Worm (Caenorhabditis elegans): Measurements from ENCODE around the gene grd-4.

Gene grd-4

ce11 chrX:8500922-8501321 lies at the start of gene grd-4:
TSS of gene grd-4 (plus strand) at chrX:8501222.
- TF ChIP-seq nhr-19 (GFP tag; conservative IDR thresholded peaks at IDR 0.05), result no peak
- no peak for TF ChIP-seq sox-4 (tag; optimal IDR thresholded peaks at IDR 0.05)
- no peak for TF ChIP-seq ama-1 (optimal IDR thresholded peaks at IDR 0.05)
- TF ChIP-seq nhr-71 (tag; optimal IDR thresholded peaks at IDR 0.05), result no peak
- no peak for TF ChIP-seq nhr-11 (tag; optimal IDR thresholded peaks at IDR 0.05)
- no peak for TF ChIP-seq nhr-237 (tag; optimal IDR thresholded peaks at IDR 0.05)
- no peak for TF ChIP-seq ceh-63 (GFP tag; optimal IDR thresholded peaks at IDR 0.05)
- no peak for TF ChIP-seq unc-62 (GFP tag; optimal IDR thresholded peaks at IDR 0.05)
- TF ChIP-seq hlh-17 (GFP tag; optimal IDR thresholded peaks at IDR 0.05; ENCODE audit: borderline replicate concordance), result no peak
- TF ChIP-seq sptf-1 (tag; optimal IDR thresholded peaks at IDR 0.05), result no peak
- TF ChIP-seq ceh-88 (GFP tag; IDR thresholded peaks at IDR 0.05), result no peak
- TF ChIP-seq hlh-4 (tag; optimal IDR thresholded peaks at IDR 0.05), result no peak
- TF ChIP-seq nhr-20 (tag; optimal IDR thresholded peaks at IDR 0.05), result no peak
- TF ChIP-seq ets-5 (GFP tag; IDR thresholded peaks at IDR 0.05), result no peak
- no peak for TF ChIP-seq lin-13 (GFP tag; optimal IDR thresholded peaks at IDR 0.05)
- no peak for TF ChIP-seq dsc-1 (tag; optimal IDR thresholded peaks at IDR 0.05)
- no peak for TF ChIP-seq C34B4.2 (tag; optimal IDR thresholded peaks at IDR 0.05)
- TF ChIP-seq skn-1 (tag; optimal IDR thresholded peaks at IDR 0.05), result no peak
- TF ChIP-seq elt-3 (tag; optimal IDR thresholded peaks at IDR 0.05), result no peak

DNA sequence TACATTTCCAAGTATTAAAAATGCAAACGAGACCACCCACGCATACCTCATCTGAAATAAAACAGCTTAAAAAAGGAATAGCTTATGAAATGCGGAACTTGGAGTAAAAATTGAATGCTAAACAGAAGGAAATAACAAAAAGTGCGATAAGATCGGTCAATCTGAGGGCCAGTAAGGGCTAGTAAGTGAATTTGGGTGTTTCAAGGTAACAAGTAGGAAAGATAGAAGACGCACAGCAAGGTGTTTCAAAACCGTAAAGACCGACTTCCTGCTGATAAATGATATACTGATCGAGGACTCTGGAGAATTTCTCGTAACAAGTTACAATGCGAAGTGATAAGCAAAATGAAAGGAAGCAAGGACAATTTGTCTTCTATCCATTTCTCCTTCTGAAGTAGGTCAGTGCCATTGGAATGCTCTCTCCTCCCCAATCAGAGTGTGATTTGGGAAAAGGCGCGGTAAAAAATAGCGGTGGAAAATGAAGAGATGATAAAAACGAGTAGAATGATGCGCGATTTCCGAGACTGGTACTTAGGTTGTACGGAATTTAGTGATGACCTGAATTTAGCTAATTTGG lies 45.3 kb upstream of the grd-4 start, which contains the start of gene dpy-6:
TSS of gene dpy-6 (minus strand) at position 51 of the 577 bp plus-strand sequence.
- peak; percentile 34 for TF ChIP-seq lin-14 (GFP tag; optimal IDR thresholded peaks at IDR 0.05)
- no peak for TF ChIP-seq efl-1 (optimal IDR thresholded peaks at IDR 0.05)
- peak in 1 of 2 experiments; percentile 57 for TF ChIP-seq efl-1 (GFP tag; optimal IDR thresholded peaks at IDR 0.05 in 1 of 2)
- TF ChIP-seq blmp-1 (tag; optimal IDR thresholded peaks at IDR 0.05), result peak; percentile 82
- TF ChIP-seq C34B4.2 (tag; optimal IDR thresholded peaks at IDR 0.05), result no peak
- peak in 4 of 6 experiments; percentile 0 to 84 (median 31) for TF ChIP-seq elt-3 (tag; optimal IDR thresholded peaks at IDR 0.05)
- TF ChIP-seq nhr-85 (tag), result peak; percentile 79
- TF ChIP-seq isw-1 (GFP tag; IDR thresholded peaks at IDR 0.05), result no peak
- peak; percentile 3 for TF ChIP-seq rnt-1 (tag; optimal IDR thresholded peaks at IDR 0.05)

- TF ChIP-seq C04F5.9 (tag; optimal IDR thresholded peaks at IDR 0.05) (no peak), lin-39 (tag; optimal IDR thresholded peaks at IDR 0.05) (no peak), nhr-90 (tag; optimal IDR thresholded peaks at IDR 0.05; ENCODE audit: poor library complexity) (no peak), hlh-4 (tag; optimal IDR thresholded peaks at IDR 0.05) (no peak)
Observed at ce11 chrX:8457314-8457713, 43.7 kb upstream of the grd-4 start, which contains the start of gene F16F9.3. TSS of gene F16F9.3 (plus strand) at chrX:8457614.

- no peak for TF ChIP-seq efl-3 (GFP tag; optimal IDR thresholded peaks at IDR 0.05)
- no peak for TF ChIP-seq nhr-11 (tag; optimal IDR thresholded peaks at IDR 0.05)
- no peak for TF ChIP-seq skn-1 (tag; optimal IDR thresholded peaks at IDR 0.05)
- no peak for TF ChIP-seq hlh-17 (GFP tag; optimal IDR thresholded peaks at IDR 0.05; ENCODE audit: borderline replicate concordance)
- TF ChIP-seq unc-30 (tag; optimal IDR thresholded peaks at IDR 0.05), result no peak
- no peak for TF ChIP-seq lir-3 (tag; optimal IDR thresholded peaks at IDR 0.05; ENCODE audit: poor library complexity)
- no peak for TF ChIP-seq ztf-11 (tag; optimal IDR thresholded peaks at IDR 0.05)
- TF ChIP-seq dsc-1 (tag; optimal IDR thresholded peaks at IDR 0.05), result no peak
- no peak for TF ChIP-seq grh-1 (GFP tag; IDR thresholded peaks at IDR 0.05)
- no peak for TF ChIP-seq lsy-2 (tag; optimal IDR thresholded peaks at IDR 0.05)
- TF ChIP-seq nhr-20 (tag; optimal IDR thresholded peaks at IDR 0.05), result no peak
- no peak for TF ChIP-seq unc-86 (tag; optimal IDR thresholded peaks at IDR 0.05)
- TF ChIP-seq nhr-47 (tag; optimal IDR thresholded peaks at IDR 0.05), result no peak
- no peak for TF ChIP-seq ceh-90 (tag; optimal IDR thresholded peaks at IDR 0.05)
- TF ChIP-seq fkh-10 (GFP tag; optimal IDR thresholded peaks at IDR 0.05), result no peak
Observed at ce11 chrX:8459789-8460188, 41.2 kb upstream of the grd-4 start.
